Worm (Caenorhabditis elegans): Measurements from ENCODE around the gene srv-28.
A peak's percentile ranks its signal among the peaks of the same experiment; 100 is the strongest.

DNA sequence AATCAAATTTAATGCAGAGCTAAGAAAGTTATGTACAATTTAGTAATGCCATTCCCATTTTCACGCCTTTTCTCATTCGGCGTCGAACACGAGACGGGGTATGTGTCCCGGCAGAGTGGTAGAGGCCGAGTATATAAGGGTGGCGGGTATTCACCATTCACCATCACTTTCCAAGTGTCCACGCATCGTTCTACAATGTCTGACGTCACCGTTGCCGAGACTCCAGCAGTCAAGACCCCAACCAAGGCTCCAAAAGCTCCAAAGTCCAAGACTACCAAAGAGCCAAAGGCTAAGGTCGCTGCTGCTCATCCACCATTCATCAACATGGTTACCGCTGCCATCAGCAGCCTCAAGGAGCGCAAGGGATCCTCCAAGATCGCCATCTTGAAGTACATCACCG lies 30.9 kb upstream of the srv-28 start, which contains the start of gene hil-2:
- TF ChIP-seq flt-1 (GFP tag; IDR thresholded peaks at IDR 0.05): peak; percentile 75; the same call in 1 of the 2 replicates
- no peak for TF ChIP-seq ref-1 (GFP tag; conservative IDR thresholded peaks at IDR 0.05)
- TF ChIP-seq T22C8.4 (GFP tag; IDR thresholded peaks at IDR 0.05): no peak
- no peak for TF ChIP-seq med-1 (GFP tag; optimal IDR thresholded peaks at IDR 0.05; ENCODE audit: insufficient read depth)
- TF ChIP-seq ztf-23 (GFP tag; IDR thresholded peaks at IDR 0.05): no peak
- TF ChIP-seq tab-1 (GFP tag; IDR thresholded peaks at IDR 0.05): no peak
- no peak for TF ChIP-seq cog-1 (tag; optimal IDR thresholded peaks at IDR 0.05)
- TF ChIP-seq klf-2 (GFP tag; conservative IDR thresholded peaks at IDR 0.05): no peak
- TF ChIP-seq ztf-29 (GFP tag; IDR thresholded peaks at IDR 0.05): no peak
